Fruit fly (Drosophila melanogaster) whole organism, embryonic: ENCODE measurements around the gene drl.
A peak's percentile ranks its signal among the peaks of the same experiment; 100 is the strongest.

Source experiments
- Asciz ChIP-seq: fragments of 200-800 bp; sonication (Bioruptor generic); optimal IDR thresholded peaks from 2 replicates; lab custom pipeline; 2017; ENCODE audit warnings: missing biosample characterization, mild to moderate bottlenecking, missing genetic modification characterization, missing genetic modification reagents
- Blimp-1 ChIP-seq: fragments of 200-800 bp; sonication (Bioruptor generic); optimal IDR thresholded peaks from 3 replicates; lab custom pipeline; 2018; ENCODE audit warnings: missing biosample characterization, missing genetic modification characterization, mild to moderate bottlenecking, moderate library complexity, missing genetic modification reagents
- CG10267 ChIP-seq: fragments of 200-800 bp; sonication (Bioruptor generic); optimal IDR thresholded peaks from 2 replicates; lab custom pipeline; 2018; ENCODE audit warnings: missing biosample characterization, mild to moderate bottlenecking, missing genetic modification characterization, moderate library complexity
- CG10431 ChIP-seq: fragments of 200-800 bp; sonication (Bioruptor generic); optimal IDR thresholded peaks from 3 replicates; lab custom pipeline; 2018; ENCODE audit warnings: missing biosample characterization, mild to moderate bottlenecking, missing genetic modification characterization
- CG10543 ChIP-seq: fragments of 200-800 bp; sonication (Bioruptor generic); optimal IDR thresholded peaks from 3 replicates; lab custom pipeline; 2017; ENCODE audit warnings: missing biosample characterization, mild to moderate bottlenecking, missing genetic modification characterization, moderate library complexity
- CG12104 ChIP-seq: fragments of 200-800 bp; sonication (Bioruptor generic); optimal IDR thresholded peaks from 3 replicates; lab custom pipeline; 2016; ENCODE audit warnings: missing biosample characterization, missing genetic modification characterization
- CG13624 ChIP-seq: fragments of 200-800 bp; sonication (Bioruptor generic); optimal IDR thresholded peaks from 2 replicates; lab custom pipeline; 2016; ENCODE audit warnings: missing biosample characterization, missing genetic modification characterization
- CG14050 ChIP-seq: fragments of 200-800 bp; sonication (Bioruptor generic); IDR thresholded peaks from 3 replicates; pipeline ENCODE4 v1.3.6; 2022; ENCODE audit warnings: missing biosample characterization, missing genetic modification characterization
- CG15011 ChIP-seq: fragments of 200-800 bp; sonication (Bioruptor generic); optimal IDR thresholded peaks from 3 replicates; lab custom pipeline; 2018; ENCODE audit warnings: missing biosample characterization, mild to moderate bottlenecking, missing genetic modification characterization
- CG1792 ChIP-seq: fragments of 200-800 bp; sonication (Bioruptor generic); optimal IDR thresholded peaks from 2 replicates; lab custom pipeline; 2016; ENCODE audit warnings: missing biosample characterization, missing genetic modification characterization
- CG31441 ChIP-seq: fragments of 200-800 bp; sonication (Bioruptor generic); IDR thresholded peaks from 2 replicates; pipeline ENCODE4 v1.3.6; 2022; ENCODE audit warnings: missing biosample characterization, missing genetic modification characterization
- CG3163 ChIP-seq: fragments of 200-800 bp; sonication (Bioruptor generic); optimal IDR thresholded peaks from 3 replicates; lab custom pipeline; 2016; ENCODE audit warnings: missing biosample characterization, missing genetic modification characterization
- CG32767 ChIP-seq: fragments of 200-800 bp; sonication (Bioruptor generic); IDR thresholded peaks from 2 replicates; pipeline ENCODE4 v1.3.6; 2022; ENCODE audit warnings: missing biosample characterization, missing genetic modification characterization
- CG34422 ChIP-seq: fragments of 200-800 bp; sonication (Bioruptor generic); IDR thresholded peaks from 3 replicates; pipeline ENCODE4 v1.3.6; 2022; ENCODE audit warnings: missing biosample characterization, missing genetic modification characterization
- CG4328 ChIP-seq: fragments of 200-800 bp; sonication (Bioruptor generic); optimal IDR thresholded peaks from 3 replicates; lab custom pipeline; 2017; ENCODE audit warnings: missing biosample characterization, missing genetic modification reagents, missing genetic modification characterization
- CG4730 ChIP-seq: fragments of 200-800 bp; sonication (Bioruptor generic); IDR thresholded peaks from 2 replicates; pipeline ENCODE4 v1.3.6; 2022; ENCODE audit warnings: missing biosample characterization, missing genetic modification characterization
- CG4854 ChIP-seq: fragments of 200-800 bp; sonication (Bioruptor generic); optimal IDR thresholded peaks from 2 replicates; lab custom pipeline; 2016; ENCODE audit warnings: missing biosample characterization, missing genetic modification characterization, inconsistent platforms
- CG5245 ChIP-seq: fragments of 200-800 bp; sonication (Bioruptor generic); optimal IDR thresholded peaks from 3 replicates; lab custom pipeline; 2016; ENCODE audit warnings: missing biosample characterization, missing genetic modification characterization
- CG7839 ChIP-seq: fragments of 200-800 bp; sonication (Bioruptor generic); optimal IDR thresholded peaks from 3 replicates; lab custom pipeline; 2018; ENCODE audit warnings: missing biosample characterization, mild to moderate bottlenecking, missing genetic modification characterization, moderate library complexity
- CG8290 ChIP-seq, 3 experiments: fragments of 200-800 bp; sonication (Bioruptor generic); optimal IDR thresholded peaks; 2 replicates each; lab custom pipeline; 2016 to 2019; ENCODE audit warnings: missing biosample characterization in 3 of 3, missing genetic modification characterization in 3 of 3, mild to moderate bottlenecking in 2 of 3, moderate library complexity in 1 of 3
- CG8944 ChIP-seq: fragments of 200-800 bp; sonication (Bioruptor generic); optimal IDR thresholded peaks from 3 replicates; lab custom pipeline; 2016; ENCODE audit warnings: missing biosample characterization, missing genetic modification characterization
- CG9797 ChIP-seq: fragments of 200-800 bp; sonication (Bioruptor generic); optimal IDR thresholded peaks from 3 replicates; lab custom pipeline; 2018; ENCODE audit warnings: missing biosample characterization, mild to moderate bottlenecking, missing genetic modification characterization
- CG9932 ChIP-seq: fragments of 200-800 bp; sonication (Bioruptor generic); IDR thresholded peaks from 2 replicates; pipeline ENCODE4 v1.3.6; 2022; ENCODE audit warnings: missing biosample characterization, missing genetic modification characterization
- Doc3 ChIP-seq: fragments of 200-800 bp; sonication (Bioruptor generic); IDR thresholded peaks from 3 replicates; pipeline ENCODE4 v1.3.6; 2022; ENCODE audit warnings: missing biosample characterization, missing genetic modification characterization; ENCODE audit not compliant: partially characterized antibody
- Fer2 ChIP-seq: fragments of 200-800 bp; sonication (Bioruptor generic); optimal IDR thresholded peaks from 2 replicates; lab custom pipeline; 2018; ENCODE audit warnings: missing biosample characterization, mild to moderate bottlenecking, missing genetic modification characterization, moderate library complexity
- Hr3 ChIP-seq: fragments of 200-800 bp; sonication (Bioruptor generic); optimal IDR thresholded peaks from 3 replicates; lab custom pipeline; 2016; ENCODE audit warnings: missing biosample characterization, missing genetic modification characterization
- Hr39 ChIP-seq: fragments of >200 bp; optimal IDR thresholded peaks from 2 replicates; lab custom pipeline; 2017
- NfI ChIP-seq: fragments of 200-800 bp; sonication (Bioruptor generic); optimal IDR thresholded peaks from 3 replicates; lab custom pipeline; 2018; ENCODE audit warnings: missing biosample characterization, mild to moderate bottlenecking, missing genetic modification characterization, moderate library complexity
- Ravus ChIP-seq: fragments of 200-800 bp; sonication (Bioruptor generic); IDR thresholded peaks from 2 replicates; pipeline ENCODE4 v1.3.6; 2022; ENCODE audit warnings: missing biosample characterization, missing genetic modification characterization
- Side ChIP-seq: fragments of 200-800 bp; sonication (Bioruptor generic); optimal IDR thresholded peaks from 2 replicates; lab custom pipeline; 2016; ENCODE audit warnings: missing biosample characterization, missing genetic modification characterization
- abd-A ChIP-seq: fragments of 200-800 bp; sonication (Bioruptor generic); optimal IDR thresholded peaks from 3 replicates; lab custom pipeline; 2019; ENCODE audit warnings: missing biosample characterization, mild to moderate bottlenecking, missing genetic modification characterization, moderate library complexity
- ara ChIP-seq: fragments of 200-800 bp; sonication (Bioruptor generic); IDR thresholded peaks from 2 replicates; pipeline ENCODE4 v1.3.6; 2022; ENCODE audit warnings: missing biosample characterization, missing genetic modification characterization
- btn ChIP-seq: fragments of 200-800 bp; sonication (Bioruptor generic); optimal IDR thresholded peaks from 2 replicates; lab custom pipeline; 2016; ENCODE audit warnings: missing biosample characterization, missing genetic modification characterization
- chm ChIP-seq: fragments of 200-800 bp; sonication (Bioruptor generic); IDR thresholded peaks from 2 replicates; pipeline ENCODE4 v1.3.6; 2022; ENCODE audit warnings: missing biosample characterization, missing genetic modification characterization
- ci ChIP-seq: fragments of 200-800 bp; sonication (Bioruptor generic); IDR thresholded peaks from 3 replicates; pipeline ENCODE4 v1.3.6; 2022; ENCODE audit warnings: missing biosample characterization, missing genetic modification characterization
- dpn ChIP-seq, 2 experiments: fragments of 200-800 bp; sonication (Bioruptor generic); optimal IDR thresholded peaks; 3 replicates each; lab custom pipeline; 2016; ENCODE audit warnings: missing biosample characterization in 2 of 2, missing genetic modification characterization in 2 of 2
- emc ChIP-seq: fragments of 200-800 bp; sonication (Bioruptor generic); optimal IDR thresholded peaks from 2 replicates; lab custom pipeline; 2016; ENCODE audit warnings: missing biosample characterization, missing genetic modification characterization
- eyg ChIP-seq: fragments of 200-800 bp; sonication (Bioruptor generic); optimal IDR thresholded peaks from 3 replicates; lab custom pipeline; 2016; ENCODE audit warnings: missing biosample characterization, missing genetic modification characterization
- fd3F ChIP-seq: fragments of 200-800 bp; sonication (Bioruptor generic); optimal IDR thresholded peaks from 2 replicates; lab custom pipeline; 2018; ENCODE audit warnings: missing biosample characterization, mild to moderate bottlenecking, missing genetic modification characterization, moderate library complexity
- grau ChIP-seq: fragments of 200-800 bp; optimal IDR thresholded peaks from 3 replicates; lab custom pipeline; 2019; ENCODE audit warnings: missing biosample characterization, mild to moderate bottlenecking, missing genetic modification characterization, moderate library complexity
- kah ChIP-seq: fragments of 200-800 bp; sonication (Bioruptor generic); optimal IDR thresholded peaks from 2 replicates; lab custom pipeline; 2018; ENCODE audit warnings: missing biosample characterization, mild to moderate bottlenecking, missing genetic modification characterization
- maf-S ChIP-seq: fragments of 200-800 bp; sonication (Bioruptor generic); optimal IDR thresholded peaks from 2 replicates; lab custom pipeline; 2016; ENCODE audit warnings: missing biosample characterization, missing genetic modification characterization
- org-1 ChIP-seq: fragments of 200-800 bp; sonication (Bioruptor generic); optimal IDR thresholded peaks from 2 replicates; lab custom pipeline; 2017; ENCODE audit warnings: missing biosample characterization, missing genetic modification characterization
- otp ChIP-seq: fragments of 200-800 bp; sonication (Bioruptor generic); IDR thresholded peaks from 3 replicates; pipeline ENCODE4, ENCODE4 v1.3.6; 2022; ENCODE audit warnings: missing biosample characterization, missing genetic modification characterization
- pros ChIP-seq: fragments of 200-800 bp; sonication (Bioruptor generic); optimal IDR thresholded peaks from 3 replicates; lab custom pipeline; 2019; ENCODE audit warnings: missing biosample characterization, mild to moderate bottlenecking, missing genetic modification characterization, moderate library complexity
- rib ChIP-seq: fragments of 200-800 bp; sonication (Bioruptor generic); IDR thresholded peaks from 2 replicates; pipeline ENCODE4 v1.3.6; 2022; ENCODE audit warnings: missing biosample characterization, missing genetic modification characterization
- tio ChIP-seq: fragments of 200-800 bp; sonication (Bioruptor generic); optimal IDR thresholded peaks from 2 replicates; lab custom pipeline; 2017; ENCODE audit warnings: missing biosample characterization, missing genetic modification characterization, inconsistent platforms
- tll ChIP-seq, 2 experiments: fragments of 200-800 bp in 1 of 2; fragments of >200 bp in 1 of 2; sonication (Bioruptor generic) in 1 of 2; optimal IDR thresholded peaks; 2 replicates each; lab custom pipeline; 2017 to 2019; ENCODE audit warnings: missing biosample characterization in 2 of 2, missing genetic modification characterization in 2 of 2, mild to moderate bottlenecking in 1 of 2, moderate library complexity in 1 of 2
- vnd ChIP-seq: fragments of 200-800 bp; sonication (Bioruptor generic); IDR thresholded peaks from 3 replicates; pipeline ENCODE4 v1.3.6; 2022; ENCODE audit warnings: missing biosample characterization, missing genetic modification characterization; ENCODE audit not compliant: partially characterized antibody
- zen ChIP-seq: fragments of 200-800 bp; sonication (Bioruptor generic); optimal IDR thresholded peaks from 3 replicates; lab custom pipeline; 2018; ENCODE audit warnings: missing biosample characterization, mild to moderate bottlenecking, missing genetic modification characterization, moderate library complexity

The drl gene

dm6 chr2L:19196443-19197044 is 6.4 kb downstream of the drl start:
- TF ChIP-seq kah (GFP tag; lab: Kevin White, UChicago): no peak
- TF ChIP-seq grau (tag; lab: Kevin White, UChicago): peak; percentile 60
- no peak for TF ChIP-seq CG12104 (GFP tag; lab: Kevin White, UChicago)
- no peak for TF ChIP-seq CG1792 (GFP tag; lab: Kevin White, UChicago)
- peak; percentile 77 for TF ChIP-seq chm
- no peak for TF ChIP-seq Hr39 (lab: Kevin White, UChicago)
- TF ChIP-seq CG4730 (GFP tag; lab: Robert Waterston, UW): 0 out of 2 replicates have a peak, but pooled peaks have one; percentile 43
- TF ChIP-seq otp (GFP tag; lab: Robert Waterston, UW): peak; percentile 79; the same call in 2 of the 3 replicates
- TF ChIP-seq Blimp-1 (GFP tag; lab: Kevin White, UChicago): peak; percentile 58
- no peak for TF ChIP-seq CG15011 (GFP tag; lab: Kevin White, UChicago)
- peak; percentile 19 for TF ChIP-seq CG10431 (GFP tag; lab: Kevin White, UChicago)
- TF ChIP-seq Side (GFP tag; lab: Kevin White, UChicago): peak; percentile 31
- TF ChIP-seq CG32767 (GFP tag; lab: Robert Waterston, UW): peak; percentile 48; the same call in 1 of the 2 replicates
- no peak for TF ChIP-seq CG3163 (GFP tag; lab: Kevin White, UChicago)
- no peak for TF ChIP-seq CG4854 (GFP tag; lab: Kevin White, UChicago)
- no peak for TF ChIP-seq Fer2
- TF ChIP-seq dpn (GFP tag; optimal IDR thresholded peaks at IDR 0.05; lab: Kevin White, UChicago): peak in 1 of 2 experiments; percentile 41
- peak; percentile 0 for TF ChIP-seq Hr3 (GFP tag; lab: Kevin White, UChicago)
- TF ChIP-seq ci (GFP tag; lab: Robert Waterston, UW): peak; percentile 90
- peak; percentile 31 for TF ChIP-seq CG5245 (GFP tag; lab: Kevin White, UChicago)
- no peak for TF ChIP-seq tll (GFP tag; optimal IDR thresholded peaks at IDR 0.05; lab: Kevin White, UChicago)
- TF ChIP-seq fd3F (GFP tag; lab: Kevin White, UChicago): no peak
- TF ChIP-seq Doc3 (GFP tag; lab: Robert Waterston, UW): no peak
- TF ChIP-seq org-1 (GFP tag; lab: Kevin White, UChicago): peak; percentile 21
- TF ChIP-seq Asciz (GFP tag; lab: Kevin White, UChicago): peak; percentile 12
- TF ChIP-seq tio (GFP tag; lab: Kevin White, UChicago): peak; percentile 15
- peak; percentile 43 for TF ChIP-seq CG8944 (GFP tag; lab: Kevin White, UChicago)
- TF ChIP-seq CG9797 (GFP tag; lab: Kevin White, UChicago): no peak
- no peak for TF ChIP-seq eyg (GFP tag; lab: Kevin White, UChicago)
- TF ChIP-seq vnd (GFP tag; lab: Robert Waterston, UW): no peak
- peak; percentile 92 for TF ChIP-seq pros (GFP tag; lab: Kevin White, UChicago)
- peak; percentile 28 for TF ChIP-seq zen
- peak; percentile 15 for TF ChIP-seq NfI (GFP tag; lab: Kevin White, UChicago)
- no peak for TF ChIP-seq emc (GFP tag; lab: Kevin White, UChicago)
- peak; percentile 91 for TF ChIP-seq ara (GFP tag; lab: Robert Waterston, UW)
- peak; percentile 8 for TF ChIP-seq btn (GFP tag; lab: Kevin White, UChicago)
- no peak for TF ChIP-seq CG10543
- no peak for TF ChIP-seq maf-S
- no peak for TF ChIP-seq CG9932 (GFP tag; lab: Robert Waterston, UW)
- TF ChIP-seq CG14050 (GFP tag; lab: Robert Waterston, UW): peak; percentile 50; the same call in 2 of the 3 replicates
- TF ChIP-seq CG7839 (tag; lab: Kevin White, UChicago): peak; percentile 66
- TF ChIP-seq rib (GFP tag; lab: Robert Waterston, UW): no peak
- TF ChIP-seq CG31441: peak; percentile 68
- no peak for TF ChIP-seq CG4328 (GFP tag; lab: Kevin White, UChicago)
- no peak for TF ChIP-seq abd-A (tag; lab: Kevin White, UChicago)
- TF ChIP-seq CG13624 (GFP tag; lab: Kevin White, UChicago): no peak
- TF ChIP-seq Ravus (GFP tag; lab: Robert Waterston, UW): peak; percentile 9; the same call in 1 of the 2 replicates
- peak; percentile 58 for TF ChIP-seq CG10267 (tag; lab: Kevin White, UChicago)
- TF ChIP-seq CG34422 (GFP tag; lab: Robert Waterston, UW): peak; percentile 65; the same call in 2 of the 3 replicates
- no peak for TF ChIP-seq CG8290 (GFP tag; optimal IDR thresholded peaks at IDR 0.05; lab: Kevin White, UChicago)
- TF ChIP-seq CG8290 (tag; optimal IDR thresholded peaks at IDR 0.05; lab: Kevin White, UChicago): peak in 1 of 2 experiments; percentile 43
